Worm (Caenorhabditis elegans) whole organism, young adult: ENCODE results near the gene Y43F8B.7.

Experiments
- unc-62 ChIP-seq: fragments of 150-350 bp; optimal IDR thresholded peaks from 2 replicates; lab custom pipeline; 2014; ENCODE audit warnings: missing biosample characterization, missing genetic modification reagents, missing genetic modification characterization
- ztf-22 ChIP-seq: fragments of 200-800 bp; sonication (Bioruptor generic); optimal IDR thresholded peaks from 2 replicates; lab custom pipeline; 2018; ENCODE audit warnings: mild to moderate bottlenecking, missing genetic modification characterization, moderate library complexity, missing compliant biosample characterization

DNA sequence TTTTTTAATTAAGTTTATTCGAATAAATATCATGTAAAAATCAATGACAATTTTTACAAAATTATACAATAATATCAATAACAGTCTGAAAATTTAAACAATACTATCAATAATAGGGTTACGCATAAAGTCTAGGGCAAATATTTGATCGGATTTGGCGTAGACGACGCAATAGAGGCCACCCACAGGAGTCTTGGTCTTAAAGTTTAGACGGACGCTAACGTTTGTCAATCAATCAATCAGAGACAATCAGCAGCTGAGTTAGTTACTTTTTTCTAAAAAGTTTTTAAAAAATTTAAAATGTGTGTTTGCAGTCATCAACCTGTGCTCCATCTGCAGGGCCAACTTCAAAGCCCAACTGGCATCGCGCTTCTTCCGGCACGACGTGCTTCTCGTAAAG lies 741 bp downstream of the Y43F8B.7 start, which contains the start of gene Y43F8B.29:
- TF ChIP-seq ztf-22 (GFP tag; lab: Kevin White, UChicago) (no peak), unc-62 (GFP tag; lab: Kevin White, UChicago) (no peak)
